Worm (Caenorhabditis elegans) whole organism, L4/young adult: ENCODE results near the gene cwf-19L2.

Experiments
- W03F9.2 ChIP-seq: fragments of 150-350 bp; optimal IDR thresholded peaks from 2 replicates; lab custom pipeline; 2014; ENCODE audit warnings: missing biosample characterization, missing genetic modification characterization
- him-1 ChIP-seq: sonication (generic microtip); optimal IDR thresholded peaks from 2 replicates; lab custom pipeline; 2016; ENCODE audit warnings: missing genotype, missing genetic modification reagents, missing genetic modification characterization, missing compliant biosample characterization

DNA sequence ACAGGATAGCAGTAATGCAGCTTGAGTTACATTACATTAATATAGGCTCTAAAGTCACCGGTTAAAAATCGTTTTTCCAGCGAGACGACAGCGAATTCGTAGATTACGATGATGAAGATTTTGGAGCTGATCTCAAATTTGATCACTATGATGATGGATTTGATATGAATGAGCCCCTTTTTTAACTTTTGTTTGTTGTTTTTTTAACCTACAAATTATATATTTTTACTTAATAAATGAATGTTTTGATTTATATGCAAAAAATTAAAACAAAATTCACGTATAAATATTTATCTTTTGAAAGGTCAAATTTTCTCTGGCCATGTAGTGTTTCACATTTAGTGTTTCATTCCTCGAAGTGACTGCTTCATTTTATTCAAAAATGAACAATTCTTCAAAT is 50.0 kb downstream of the cwf-19L2 start, which contains the start of gene F08F8.6:
- TF ChIP-seq W03F9.2 (tag; lab: Kevin White, UChicago) (no peak), him-1 (tag; lab: Kevin White, UChicago) (no peak)
